Worm (Caenorhabditis elegans) whole organism, L3 larva: Measurements from ENCODE around the gene rer-1.

ENCODE experiments used
- R02D3.7 ChIP-seq: fragments of 150-350 bp; optimal IDR thresholded peaks from 2 replicates; lab custom pipeline; 2014; ENCODE audit warnings: missing biosample characterization, missing genetic modification characterization
- aly-2 ChIP-seq: fragments of 150-350 bp; optimal IDR thresholded peaks from 2 replicates; lab custom pipeline; 2014; ENCODE audit warnings: missing biosample characterization, missing genetic modification characterization
- ama-1 ChIP-seq: fragments of 150-350 bp; optimal IDR thresholded peaks from 2 replicates; lab custom pipeline; 2018
- ceh-16 ChIP-seq: sonication (generic microtip); optimal IDR thresholded peaks from 2 replicates; lab custom pipeline; 2017; ENCODE audit warnings: missing biosample characterization, missing genetic modification characterization
- ceh-28 ChIP-seq: fragments of 150-350 bp; optimal IDR thresholded peaks from 2 replicates; lab custom pipeline; 2014; ENCODE audit warnings: missing biosample characterization, missing genetic modification reagents, missing genetic modification characterization
- ceh-82 ChIP-seq: fragments of 150-350 bp; optimal IDR thresholded peaks from 2 replicates; lab custom pipeline; 2014; ENCODE audit warnings: missing biosample characterization, missing genetic modification characterization
- ceh-9 ChIP-seq: sonication (generic microtip); optimal IDR thresholded peaks from 2 replicates; lab custom pipeline; 2018; ENCODE audit warnings: missing biosample characterization, missing genetic modification characterization
- daf-12 ChIP-seq: fragments of 150-350 bp; optimal IDR thresholded peaks from 2 replicates; lab custom pipeline; 2014; ENCODE audit warnings: missing biosample characterization, missing genetic modification reagents, missing genetic modification characterization
- egl-27 ChIP-seq: sonication (generic microtip); optimal IDR thresholded peaks from 4 replicates; lab custom pipeline; 2017; ENCODE audit warnings: missing biosample characterization, missing genetic modification reagents, missing genetic modification characterization
- egl-5 ChIP-seq: fragments of 150-350 bp; optimal IDR thresholded peaks from 2 replicates; lab custom pipeline; 2017; ENCODE audit warnings: missing biosample characterization, missing genetic modification reagents, missing genetic modification characterization, inconsistent platforms
- elt-1 ChIP-seq: fragments of 150-350 bp; optimal IDR thresholded peaks from 2 replicates; lab custom pipeline; 2014; ENCODE audit warnings: missing biosample characterization, missing genetic modification characterization
- elt-3 ChIP-seq, 3 experiments: fragments of 150-350 bp in 1 of 3; sonication (generic microtip) in 2 of 3; optimal IDR thresholded peaks; 2 replicates in 2 of 3; 4 replicates in 1 of 3; lab custom pipeline; 2014 to 2017; ENCODE audit warnings: missing biosample characterization in 3 of 3, missing genetic modification characterization in 3 of 3
- fkh-2 ChIP-seq: fragments of 150-350 bp; optimal IDR thresholded peaks from 2 replicates; lab custom pipeline; 2014; ENCODE audit warnings: missing biosample characterization, missing genetic modification reagents, missing genetic modification characterization
- fos-1 ChIP-seq: fragments of 150-350 bp; optimal IDR thresholded peaks from 2 replicates; lab custom pipeline; 2014; ENCODE audit warnings: missing biosample characterization, missing genetic modification characterization
- hmg-11 ChIP-seq: sonication (generic microtip); optimal IDR thresholded peaks from 2 replicates; lab custom pipeline; 2016; ENCODE audit warnings: missing genetic modification characterization, missing compliant biosample characterization
- jun-1 ChIP-seq: fragments of 150-350 bp; optimal IDR thresholded peaks from 2 replicates; lab custom pipeline; 2014; ENCODE audit warnings: missing biosample characterization, missing genetic modification reagents, missing genetic modification characterization
- lin-15B ChIP-seq: fragments of 150-350 bp; optimal IDR thresholded peaks from 2 replicates; lab custom pipeline; 2014; ENCODE audit warnings: missing biosample characterization, missing genetic modification characterization
- lsy-12 ChIP-seq: sonication (generic microtip); optimal IDR thresholded peaks from 2 replicates; lab custom pipeline; 2016; ENCODE audit warnings: mild to moderate bottlenecking, missing genetic modification characterization, missing compliant biosample characterization
- mdl-1 ChIP-seq: fragments of 150-350 bp; optimal IDR thresholded peaks from 2 replicates; lab custom pipeline; 2014; ENCODE audit warnings: missing biosample characterization, missing genetic modification characterization
- mml-1 ChIP-seq: fragments of 150-350 bp; sonication (generic microtip); optimal IDR thresholded peaks from 3 replicates; lab custom pipeline; 2014; ENCODE audit warnings: missing biosample characterization, missing genetic modification characterization
- nfya-1 ChIP-seq: sonication (generic microtip); optimal IDR thresholded peaks from 2 replicates; lab custom pipeline; 2017; ENCODE audit warnings: missing genetic modification characterization, mild to moderate bottlenecking, missing compliant biosample characterization, antibody characterized with exemption, moderate library complexity; ENCODE audit not compliant: insufficient read depth
- nhr-11 ChIP-seq: fragments of 150-350 bp; optimal IDR thresholded peaks from 2 replicates; lab custom pipeline; 2014; ENCODE audit warnings: missing biosample characterization, missing genetic modification characterization
- nhr-12 ChIP-seq: fragments of 150-350 bp; optimal IDR thresholded peaks from 2 replicates; lab custom pipeline; 2014; ENCODE audit warnings: missing biosample characterization, missing genetic modification characterization
- nhr-23 ChIP-seq: fragments of 150-350 bp; optimal IDR thresholded peaks from 2 replicates; lab custom pipeline; 2014; ENCODE audit warnings: missing biosample characterization, missing genetic modification reagents, missing genetic modification characterization
- nhr-25 ChIP-seq: sonication (generic microtip); optimal IDR thresholded peaks from 2 replicates; lab custom pipeline; 2017; ENCODE audit warnings: missing biosample characterization, missing genetic modification characterization
- nhr-28 ChIP-seq: fragments of 150-350 bp; optimal IDR thresholded peaks from 2 replicates; lab custom pipeline; 2014; ENCODE audit warnings: missing biosample characterization, missing genetic modification characterization
- nhr-43 ChIP-seq: sonication (generic microtip); optimal IDR thresholded peaks from 2 replicates; lab custom pipeline; 2016; ENCODE audit warnings: mild to moderate bottlenecking, missing genetic modification characterization, missing compliant biosample characterization; ENCODE audit not compliant: poor library complexity, severe bottlenecking
- nhr-67 ChIP-seq: fragments of 150-350 bp; optimal IDR thresholded peaks from 2 replicates; lab custom pipeline; 2014; ENCODE audit warnings: missing biosample characterization, missing genetic modification characterization
- nhr-76 ChIP-seq: fragments of 150-350 bp; sonication (generic microtip); optimal IDR thresholded peaks from 5 replicates; lab custom pipeline; 2014; ENCODE audit warnings: missing biosample characterization, missing genetic modification characterization
- nhr-77 ChIP-seq: fragments of 150-350 bp; optimal IDR thresholded peaks from 2 replicates; lab custom pipeline; 2014; ENCODE audit warnings: missing biosample characterization, missing genetic modification characterization
- pha-4 ChIP-seq: fragments of 150-350 bp; optimal IDR thresholded peaks from 2 replicates; lab custom pipeline; 2014; ENCODE audit warnings: missing biosample characterization, missing genetic modification reagents, missing genetic modification characterization
- pqm-1 ChIP-seq: fragments of 150-350 bp; optimal IDR thresholded peaks from 2 replicates; lab custom pipeline; 2017; ENCODE audit warnings: missing biosample characterization, missing genetic modification characterization, inconsistent platforms
- skn-1 ChIP-seq: fragments of 150-350 bp; optimal IDR thresholded peaks from 2 replicates; lab custom pipeline; 2014; ENCODE audit warnings: missing biosample characterization, missing genetic modification characterization
- snpc-4 ChIP-seq: fragments of 150-350 bp; optimal IDR thresholded peaks from 2 replicates; lab custom pipeline; 2014; ENCODE audit warnings: missing biosample characterization, missing genetic modification characterization
- tbx-2 ChIP-seq: sonication (generic microtip); optimal IDR thresholded peaks from 2 replicates; lab custom pipeline; 2016; ENCODE audit warnings: mild to moderate bottlenecking, missing genetic modification characterization, missing compliant biosample characterization
- unc-39 ChIP-seq: sonication (generic microtip); optimal IDR thresholded peaks from 4 replicates; lab custom pipeline; 2017; ENCODE audit warnings: missing biosample characterization, missing genetic modification characterization
- unc-62 ChIP-seq: fragments of 150-350 bp; sonication (generic microtip); optimal IDR thresholded peaks from 4 replicates; lab custom pipeline; 2014; ENCODE audit warnings: missing biosample characterization, missing genetic modification reagents, missing genetic modification characterization
- zag-1 ChIP-seq: fragments of 150-350 bp; optimal IDR thresholded peaks from 2 replicates; lab custom pipeline; 2014; ENCODE audit warnings: missing biosample characterization, missing genetic modification characterization
- ztf-4 ChIP-seq: fragments of 150-350 bp; optimal IDR thresholded peaks from 2 replicates; lab custom pipeline; 2014; ENCODE audit warnings: missing biosample characterization, missing genetic modification characterization

The rer-1 gene

ce11 chrII:8818978-8819896, 8.1 kb downstream of the rer-1 start, which contains the start of gene F46C5.10:
Gene F46C5.10 (minus strand): TSS chrII:8819028.
- no peak for TF ChIP-seq ceh-16 (tag; lab: Kevin White, UChicago)
- TF ChIP-seq nhr-25 (tag; lab: Kevin White, UChicago) = peak; percentile 49
- TF ChIP-seq ceh-9 (tag; lab: Kevin White, UChicago) = no peak
- TF ChIP-seq elt-1 (tag; lab: Kevin White, UChicago) = no peak
- TF ChIP-seq pqm-1 = no peak
- TF ChIP-seq aly-2 = no peak
- no peak for TF ChIP-seq elt-3 (tag; optimal IDR thresholded peaks at IDR 0.05; lab: Kevin White, UChicago)
- TF ChIP-seq nhr-77 = no peak
- peak; percentile 88 for TF ChIP-seq nhr-43
- TF ChIP-seq nhr-23 = peak; percentile 69
- TF ChIP-seq ztf-4 = no peak
- TF ChIP-seq nhr-28 = peak; percentile 9

DNA sequence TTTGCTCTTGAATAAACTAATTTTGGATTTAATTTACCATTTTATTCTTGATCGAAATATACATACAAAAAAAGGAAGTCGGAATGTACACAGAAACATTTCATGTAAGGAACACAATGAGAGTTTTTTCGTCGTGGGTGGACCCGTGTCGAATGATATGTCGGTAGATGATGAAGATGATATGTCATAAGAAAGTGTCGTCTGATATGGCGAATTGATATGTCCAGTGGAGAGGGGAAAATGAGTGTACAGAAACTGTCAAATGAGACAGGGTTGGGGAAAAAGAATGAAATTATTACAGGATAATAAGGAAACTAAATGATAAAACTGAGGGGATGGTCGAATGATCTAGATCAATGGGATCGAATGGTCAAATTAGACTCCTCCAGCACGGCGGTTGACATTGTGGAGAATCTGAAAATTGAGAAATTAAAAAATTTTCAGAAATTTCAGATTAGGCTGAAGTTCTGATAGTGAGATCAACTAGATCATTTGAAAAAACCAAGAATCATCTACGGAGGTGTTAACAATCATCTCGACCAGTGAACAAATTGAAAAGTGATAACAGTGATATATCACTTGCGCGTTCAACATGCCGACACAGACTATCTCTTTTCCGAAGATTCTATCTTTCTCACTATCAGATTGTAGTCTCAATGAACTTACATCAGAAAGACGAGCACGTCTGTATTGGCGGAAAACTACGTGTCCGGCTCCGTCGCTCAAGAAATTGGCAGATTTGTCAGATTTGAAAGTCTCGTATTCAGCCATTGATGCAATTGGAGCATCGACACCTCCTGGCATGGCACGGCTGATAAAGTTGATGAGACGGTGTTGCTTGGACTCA, 9.2 kb downstream of the rer-1 start:
- TF ChIP-seq nfya-1 (tag; lab: Kevin White, UChicago) = no peak
- peak; percentile 25 for TF ChIP-seq nhr-23
- no peak for TF ChIP-seq R02D3.7 (tag; lab: Kevin White, UChicago)
- peak; percentile 63 for TF ChIP-seq nhr-25 (tag; lab: Kevin White, UChicago)
- peak; percentile 40 for TF ChIP-seq jun-1
- TF ChIP-seq nhr-67 (tag; lab: Kevin White, UChicago) = no peak
- no peak for TF ChIP-seq fos-1
- TF ChIP-seq skn-1 = no peak
- peak; percentile 31 for TF ChIP-seq ceh-16 (tag; lab: Kevin White, UChicago)
- peak; percentile 14 for TF ChIP-seq unc-62
- TF ChIP-seq elt-3 (tag; optimal IDR thresholded peaks at IDR 0.05; lab: Kevin White, UChicago) = peak in 1 of 3 experiments; percentile 71
- TF ChIP-seq nhr-43 = peak; percentile 84
- TF ChIP-seq lsy-12 (tag; lab: Kevin White, UChicago) = peak; percentile 25
- TF ChIP-seq ztf-4 = peak; percentile 57
- no peak for TF ChIP-seq nhr-12 (tag; lab: Kevin White, UChicago)
- TF ChIP-seq ama-1 (lab: Kevin White, UChicago) = peak; percentile 99
- TF ChIP-seq zag-1 (tag; lab: Kevin White, UChicago) = no peak

- TF ChIP-seq pqm-1 (no peak), daf-12 (tag; lab: Kevin White, UChicago) (no peak), mml-1 (tag; lab: Kevin White, UChicago) (no peak), nhr-25 (tag; lab: Kevin White, UChicago) (no peak), egl-27 (tag; lab: Kevin White, UChicago) (no peak), nfya-1 (tag; lab: Kevin White, UChicago) (peak; percentile 16), lsy-12 (tag; lab: Kevin White, UChicago) (no peak), ceh-82 (tag; lab: Kevin White, UChicago) (no peak), snpc-4 (tag; lab: Kevin White, UChicago) (no peak), nhr-43 (peak; percentile 48)
Measured at ce11 chrII:8821140-8821595, 10.0 kb downstream of the rer-1 start, which contains the start of gene F46C5.1. Gene F46C5.1 (minus strand): TSS chrII:8821190.

ce11 chrII:8822711-8823110, 11.5 kb downstream of the rer-1 start:
- peak; percentile 99 for TF ChIP-seq nhr-43
- TF ChIP-seq nhr-76 (tag; lab: Kevin White, UChicago) = no peak
- no peak for TF ChIP-seq hmg-11 (tag; lab: Kevin White, UChicago)
- no peak for TF ChIP-seq egl-5 (tag; lab: Kevin White, UChicago)
- TF ChIP-seq unc-62 = no peak
- no peak for TF ChIP-seq lin-15B (tag; lab: Kevin White, UChicago)
- TF ChIP-seq nhr-77 = no peak
- peak; percentile 77 for TF ChIP-seq nhr-23
- no peak for TF ChIP-seq ceh-28 (tag; lab: Kevin White, UChicago)
- TF ChIP-seq ztf-4 = no peak
- no peak for TF ChIP-seq elt-1 (tag; lab: Kevin White, UChicago)
- TF ChIP-seq ceh-16 (tag; lab: Kevin White, UChicago) = no peak
- TF ChIP-seq jun-1 = peak; percentile 38
- TF ChIP-seq nfya-1 (tag; lab: Kevin White, UChicago) = no peak
- TF ChIP-seq mml-1 (tag; lab: Kevin White, UChicago) = no peak
- TF ChIP-seq pqm-1 = peak; percentile 13
- TF ChIP-seq unc-39 (tag; lab: Kevin White, UChicago) = no peak
- no peak for TF ChIP-seq lsy-12 (tag; lab: Kevin White, UChicago)
- no peak for TF ChIP-seq snpc-4 (tag; lab: Kevin White, UChicago)
- no peak for TF ChIP-seq elt-3 (tag; optimal IDR thresholded peaks at IDR 0.05; lab: Kevin White, UChicago)
- no peak for TF ChIP-seq ceh-9 (tag; lab: Kevin White, UChicago)
- TF ChIP-seq nhr-25 (tag; lab: Kevin White, UChicago) = peak; percentile 63
- TF ChIP-seq tbx-2 (tag; lab: Kevin White, UChicago) = no peak
- TF ChIP-seq fos-1 = no peak
- no peak for TF ChIP-seq nhr-67 (tag; lab: Kevin White, UChicago)
- peak; percentile 45 for TF ChIP-seq mdl-1 (tag; lab: Kevin White, UChicago)
- no peak for TF ChIP-seq daf-12 (tag; lab: Kevin White, UChicago)
- TF ChIP-seq fkh-2 = no peak
- TF ChIP-seq nhr-11 (tag; lab: Kevin White, UChicago) = no peak
- TF ChIP-seq aly-2 = no peak
- TF ChIP-seq pha-4 = no peak
